Fruit fly (Drosophila melanogaster) Kc167 (cell line): ENCODE results near the gene CG6675.

Source experiments
- Sin3A ChIP-seq: fragments of >200 bp; optimal IDR thresholded peaks from 2 replicates; lab custom pipeline; 2018; ENCODE audit warnings: missing external identifiers
- h ChIP-seq: fragments of >200 bp; optimal IDR thresholded peaks from 3 replicates; lab custom pipeline; 2018; ENCODE audit warnings: missing external identifiers
- insv ChIP-seq: fragments of >200 bp; optimal IDR thresholded peaks from 3 replicates; lab custom pipeline; 2018; ENCODE audit warnings: missing external identifiers
- psq ChIP-seq: fragments of >200 bp; optimal IDR thresholded peaks from 2 replicates; lab custom pipeline; 2017; ENCODE audit warnings: missing external identifiers
- ttk ChIP-seq: sonication (Bioruptor generic); optimal IDR thresholded peaks from 2 replicates; lab custom pipeline; 2017; ENCODE audit warnings: missing external identifiers

DNA sequence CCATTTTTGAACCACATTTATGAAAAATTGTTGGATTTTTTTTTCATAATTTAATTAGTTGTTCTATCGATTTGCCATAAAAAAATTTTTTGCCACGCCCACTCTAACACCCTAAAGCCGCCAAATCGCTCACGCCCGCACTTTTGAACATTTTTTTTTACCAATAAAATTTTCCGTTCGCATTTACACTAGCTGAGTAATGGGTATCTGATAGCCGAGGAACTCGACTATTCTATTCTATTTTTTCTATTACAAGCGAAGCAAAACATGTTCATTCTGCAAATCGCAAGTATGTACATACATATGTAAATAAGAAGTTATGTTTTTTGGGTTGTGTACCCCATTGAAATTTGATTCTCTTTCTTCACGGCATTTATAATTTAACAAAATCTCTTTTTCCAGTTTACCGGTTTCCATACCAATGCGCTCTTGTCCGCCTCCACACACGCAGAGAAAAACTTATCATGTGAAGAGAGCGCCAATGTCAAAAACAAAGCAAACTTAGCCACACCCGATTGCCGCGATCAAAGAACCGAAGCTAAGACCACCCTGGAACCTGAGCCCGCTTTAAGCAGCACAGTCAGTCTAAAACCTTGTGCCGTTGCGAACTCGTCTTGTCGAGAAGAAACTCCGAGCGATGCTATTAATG, 36.6 kb downstream of the CG6675 start:
- TF ChIP-seq psq (lab: Kevin White, UChicago) (no peak), ttk (lab: Kevin White, UChicago) (no peak), h (no peak), Sin3A (no peak), insv (lab: Kevin White, UChicago) (no peak)
